Worm (Caenorhabditis elegans): ENCODE results near the gene cyn-12.

cyn-12 gene

ce11 chrIV:7147722-7148121 lies 14.7 kb upstream of the cyn-12 start:
- TF ChIP-seq mab-5 (tag; optimal IDR thresholded peaks at IDR 0.05) (no peak), ceh-16 (tag; optimal IDR thresholded peaks at IDR 0.05) (no peak), C34F6.9 (tag; optimal IDR thresholded peaks at IDR 0.05) (peak; percentile 56), mbf-1 (tag; optimal IDR thresholded peaks at IDR 0.05) (no peak), nhr-10 (tag; optimal IDR thresholded peaks at IDR 0.05) (no peak), lsy-2 (tag; optimal IDR thresholded peaks at IDR 0.05) (peak in 1 of 2 experiments; percentile 55), fos-1 (tag; optimal IDR thresholded peaks at IDR 0.05) (peak; percentile 25), crh-2 (tag; optimal IDR thresholded peaks at IDR 0.05) (peak; percentile 30), gmeb-1 (tag; optimal IDR thresholded peaks at IDR 0.05) (no peak), ztf-4 (tag; optimal IDR thresholded peaks at IDR 0.05) (no peak), zag-1 (tag; optimal IDR thresholded peaks at IDR 0.05) (no peak), unc-55 (GFP tag; optimal IDR thresholded peaks at IDR 0.05) (peak; percentile 51), nhr-11 (tag; optimal IDR thresholded peaks at IDR 0.05) (no peak), nhr-129 (tag; optimal IDR thresholded peaks at IDR 0.05) (peak; percentile 61), sem-4 (tag; optimal IDR thresholded peaks at IDR 0.05) (no peak)

- no peak for TF ChIP-seq nhr-10 (tag; optimal IDR thresholded peaks at IDR 0.05)
- peak; percentile 30 for TF ChIP-seq crh-2 (tag; optimal IDR thresholded peaks at IDR 0.05)
- no peak for TF ChIP-seq sem-4 (tag; optimal IDR thresholded peaks at IDR 0.05)
- no peak for TF ChIP-seq unc-39 (tag; optimal IDR thresholded peaks at IDR 0.05)
- TF ChIP-seq nhr-129 (tag; optimal IDR thresholded peaks at IDR 0.05) = peak; percentile 56
- TF ChIP-seq sma-9 (GFP tag; optimal IDR thresholded peaks at IDR 0.05) = no peak
- no peak for TF ChIP-seq sma-9 (tag; optimal IDR thresholded peaks at IDR 0.05)
- no peak for TF ChIP-seq aly-2 (tag; optimal IDR thresholded peaks at IDR 0.05)
These were observed 11.7 kb upstream of the cyn-12 start, which contains the start of gene hecd-1 for ce11 chrIV:7144670-7145257. hecd-1 (minus strand) TSS chrIV:7144720.

- no peak for TF ChIP-seq mbf-1 (tag; optimal IDR thresholded peaks at IDR 0.05)
- TF ChIP-seq mdl-1 (tag; optimal IDR thresholded peaks at IDR 0.05) = no peak
- no peak for TF ChIP-seq fos-1 (tag; optimal IDR thresholded peaks at IDR 0.05)
- no peak for TF ChIP-seq ama-1 (optimal IDR thresholded peaks at IDR 0.05)
- TF ChIP-seq ztf-4 (tag; optimal IDR thresholded peaks at IDR 0.05) = no peak
- TF ChIP-seq F13H6.1 (tag; optimal IDR thresholded peaks at IDR 0.05) = no peak
These were observed 6.1 kb upstream of the cyn-12 start for ce11 chrIV:7139143-7139542.

- TF ChIP-seq nhr-6 (tag; optimal IDR thresholded peaks at IDR 0.05) (no peak), ceh-82 (tag; optimal IDR thresholded peaks at IDR 0.05) (no peak), aly-2 (tag; optimal IDR thresholded peaks at IDR 0.05) (no peak), sem-4 (tag; optimal IDR thresholded peaks at IDR 0.05) (no peak), gmeb-1 (tag; optimal IDR thresholded peaks at IDR 0.05) (no peak), elt-3 (tag; optimal IDR thresholded peaks at IDR 0.05) (no peak), unc-62 (GFP tag; optimal IDR thresholded peaks at IDR 0.05) (no peak), crh-2 (tag; optimal IDR thresholded peaks at IDR 0.05) (no peak), mdl-1 (tag; optimal IDR thresholded peaks at IDR 0.05) (no peak), nhr-11 (tag; optimal IDR thresholded peaks at IDR 0.05) (no peak), ceh-16 (tag; optimal IDR thresholded peaks at IDR 0.05) (no peak), elt-1 (tag; optimal IDR thresholded peaks at IDR 0.05) (no peak), skn-1 (tag; optimal IDR thresholded peaks at IDR 0.05) (no peak), egl-27 (tag; optimal IDR thresholded peaks at IDR 0.05) (no peak), dmd-4 (tag; optimal IDR thresholded peaks at IDR 0.05) (no peak), lin-13 (GFP tag; optimal IDR thresholded peaks at IDR 0.05) (no peak), ama-1 (optimal IDR thresholded peaks at IDR 0.05) (no peak), nhr-25 (tag; optimal IDR thresholded peaks at IDR 0.05) (no peak), ztf-11 (tag; optimal IDR thresholded peaks at IDR 0.05) (no peak)
These were observed 966 bp upstream of the cyn-12 start, which contains the start of gene mutd-1 for ce11 chrIV:7133983-7134382. mutd-1 (minus strand) TSS chrIV:7134083.

- TF ChIP-seq nhr-237 (tag; optimal IDR thresholded peaks at IDR 0.05) (no peak), nhr-25 (tag; optimal IDR thresholded peaks at IDR 0.05) (peak; percentile 72), sma-9 (GFP tag; optimal IDR thresholded peaks at IDR 0.05) (peak; percentile 44), sma-9 (tag; optimal IDR thresholded peaks at IDR 0.05) (no peak), dmd-4 (tag; optimal IDR thresholded peaks at IDR 0.05) (no peak), lsy-2 (tag; optimal IDR thresholded peaks at IDR 0.05) (peak in 1 of 2 experiments; percentile 23), egl-27 (tag; optimal IDR thresholded peaks at IDR 0.05) (no peak), crh-2 (tag; optimal IDR thresholded peaks at IDR 0.05) (no peak), lin-39 (tag; optimal IDR thresholded peaks at IDR 0.05) (no peak), nhr-11 (tag; optimal IDR thresholded peaks at IDR 0.05) (no peak), unc-55 (GFP tag; optimal IDR thresholded peaks at IDR 0.05) (no peak), elt-3 (tag; optimal IDR thresholded peaks at IDR 0.05) (no peak), ztf-11 (tag; optimal IDR thresholded peaks at IDR 0.05) (no peak), alr-1 (tag; optimal IDR thresholded peaks at IDR 0.05) (no peak), lin-11 (tag; optimal IDR thresholded peaks at IDR 0.05) (no peak), skn-1 (tag; optimal IDR thresholded peaks at IDR 0.05) (no peak), nhr-10 (tag; optimal IDR thresholded peaks at IDR 0.05) (no peak), Y55F3AM.14 (GFP tag; optimal IDR thresholded peaks at IDR 0.05) (no peak), ceh-82 (tag; optimal IDR thresholded peaks at IDR 0.05) (no peak), snpc-4 (tag; optimal IDR thresholded peaks at IDR 0.05) (no peak), sma-3 (GFP tag; optimal IDR thresholded peaks at IDR 0.05) (peak; percentile 74), F13H6.1 (tag; optimal IDR thresholded peaks at IDR 0.05) (no peak), nhr-129 (tag; optimal IDR thresholded peaks at IDR 0.05) (peak; percentile 37), gmeb-1 (tag; optimal IDR thresholded peaks at IDR 0.05) (no peak), peb-1 (tag; optimal IDR thresholded peaks at IDR 0.05) (no peak), blmp-1 (tag; optimal IDR thresholded peaks at IDR 0.05; ENCODE audit: insufficient read depth) (peak; percentile 43), nhr-21 (tag; optimal IDR thresholded peaks at IDR 0.05) (peak; percentile 53)
These were observed 1.2 kb downstream of the cyn-12 start, which contains the start of gene grsp-3 for ce11 chrIV:7131780-7132179. grsp-3 (minus strand) TSS chrIV:7131928.

Data from whole organism, L2 larva.